Fruit fly (Drosophila melanogaster): ENCODE data around the gene Rdl.

- TF ChIP-seq Myc (optimal IDR thresholded peaks at IDR 0.05) (no peak), Sin3A (optimal IDR thresholded peaks at IDR 0.05) (no peak), h (optimal IDR thresholded peaks at IDR 0.05) (no peak)
These were observed 55.7 kb downstream of the Rdl start for dm6 chr3L:9126021-9126811.

All from Kc167 (cell line).